Fruit fly (Drosophila melanogaster): ENCODE measurements around the gene Mulk.

The Mulk gene

dm6 chr2L:10269854-10270253 is at the start of gene Mulk:
TSS of gene Mulk (plus strand) at chr2L:10270051.
- TF ChIP-seq h (optimal IDR thresholded peaks at IDR 0.05) (no peak), Sin3A (optimal IDR thresholded peaks at IDR 0.05) (no peak), insv (optimal IDR thresholded peaks at IDR 0.05) (no peak), ttk (optimal IDR thresholded peaks at IDR 0.05) (no peak)

- TF ChIP-seq insv (optimal IDR thresholded peaks at IDR 0.05) (no peak), ttk (optimal IDR thresholded peaks at IDR 0.05) (no peak), h (optimal IDR thresholded peaks at IDR 0.05) (no peak), psq (optimal IDR thresholded peaks at IDR 0.05) (no peak), Myc (optimal IDR thresholded peaks at IDR 0.05) (no peak), Sin3A (optimal IDR thresholded peaks at IDR 0.05) (no peak)
Observed at dm6 chr2L:10220501-10221386, 49.1 kb upstream of the Mulk start, which contains the start of the genes Npc1a and Prosalpha6. TSS of gene Npc1a (minus strand) at chr2L:10221216. TSS of gene Prosalpha6 (plus strand) at chr2L:10221351.

dm6 chr2L:10221387-10221705 is 48.5 kb upstream of the Mulk start:
- TF ChIP-seq ttk (optimal IDR thresholded peaks at IDR 0.05) = no peak
- TF ChIP-seq insv (optimal IDR thresholded peaks at IDR 0.05) = no peak
- no peak for TF ChIP-seq h (optimal IDR thresholded peaks at IDR 0.05)
- TF ChIP-seq psq (optimal IDR thresholded peaks at IDR 0.05) = no peak
- no peak for TF ChIP-seq Sin3A (optimal IDR thresholded peaks at IDR 0.05)
- TF ChIP-seq Myc (optimal IDR thresholded peaks at IDR 0.05) = no peak

- no peak for TF ChIP-seq insv (optimal IDR thresholded peaks at IDR 0.05)
- TF ChIP-seq ttk (optimal IDR thresholded peaks at IDR 0.05) = no peak
- TF ChIP-seq h (optimal IDR thresholded peaks at IDR 0.05) = no peak
- TF ChIP-seq psq (optimal IDR thresholded peaks at IDR 0.05) = no peak
- no peak for TF ChIP-seq Sin3A (optimal IDR thresholded peaks at IDR 0.05)
- no peak for TF ChIP-seq Myc (optimal IDR thresholded peaks at IDR 0.05)
Observed at dm6 chr2L:10222550-10223231, 47.2 kb upstream of the Mulk start, which contains the start of gene Bcs1. TSS of gene Bcs1 (plus strand) at chr2L:10222657.

DNA sequence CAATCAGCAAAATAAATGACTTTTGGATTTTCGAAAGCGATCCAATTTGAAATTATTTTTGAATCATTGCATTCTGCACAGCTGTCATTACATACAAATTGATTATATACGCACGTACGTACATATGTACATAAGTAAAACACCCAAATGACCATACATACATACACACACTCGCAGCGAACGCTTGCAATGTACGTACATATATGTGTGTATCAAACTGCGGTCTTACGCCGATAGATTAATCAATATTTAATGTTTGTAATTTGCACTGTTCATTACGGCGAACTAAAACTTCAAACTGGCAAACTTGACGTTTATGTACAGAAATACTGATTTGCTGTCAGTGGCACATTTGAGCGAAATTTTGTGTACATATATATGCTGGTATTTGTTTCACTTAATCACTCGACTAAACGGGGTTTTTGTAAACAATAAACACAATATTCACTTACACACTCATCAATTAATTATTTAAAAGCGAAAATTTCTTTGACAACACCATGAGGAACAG is 43.6 kb upstream of the Mulk start:
- no peak for TF ChIP-seq insv (optimal IDR thresholded peaks at IDR 0.05)
- TF ChIP-seq Myc (optimal IDR thresholded peaks at IDR 0.05) = no peak
- TF ChIP-seq h (optimal IDR thresholded peaks at IDR 0.05) = no peak
- TF ChIP-seq psq (optimal IDR thresholded peaks at IDR 0.05) = no peak
- no peak for TF ChIP-seq Sin3A (optimal IDR thresholded peaks at IDR 0.05)
- no peak for TF ChIP-seq ttk (optimal IDR thresholded peaks at IDR 0.05)

DNA sequence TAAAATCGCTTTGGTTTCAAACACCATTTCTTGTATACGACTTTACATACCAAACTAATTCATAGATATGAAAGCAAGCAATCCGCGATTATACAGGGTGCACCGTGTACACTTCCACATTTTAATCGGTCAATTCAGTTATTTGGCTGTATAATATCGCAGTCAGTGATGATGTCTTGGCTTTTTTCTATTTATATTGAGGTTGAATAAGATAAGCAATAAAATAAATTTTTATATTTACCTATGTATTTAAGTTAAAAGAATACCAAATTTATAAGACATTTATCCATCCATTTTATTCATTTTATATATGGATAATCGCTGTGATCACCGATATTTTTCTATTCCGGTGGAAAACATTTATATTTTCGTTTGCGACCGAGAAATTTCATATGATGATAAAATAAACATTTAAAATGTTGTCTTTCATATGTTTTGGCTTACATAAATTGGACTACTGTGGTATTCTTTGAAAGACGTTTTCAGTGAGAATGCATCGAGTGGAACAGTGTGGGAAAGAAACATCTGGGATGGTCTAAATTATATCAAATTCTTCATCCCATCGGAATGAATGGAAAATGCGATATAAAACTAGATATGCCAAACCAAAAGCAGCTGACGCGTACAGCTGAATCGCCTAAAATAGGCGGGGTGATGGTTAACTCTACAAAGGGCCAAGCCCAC is 43.0 kb upstream of the Mulk start, which contains the start of gene CG5708:
Gene CG5708 (minus strand): TSS at position 85 of the 684 bp plus-strand sequence.
- TF ChIP-seq h (optimal IDR thresholded peaks at IDR 0.05) (no peak), ttk (optimal IDR thresholded peaks at IDR 0.05) (no peak), Sin3A (optimal IDR thresholded peaks at IDR 0.05) (no peak), Myc (optimal IDR thresholded peaks at IDR 0.05) (no peak), psq (optimal IDR thresholded peaks at IDR 0.05) (no peak), insv (optimal IDR thresholded peaks at IDR 0.05) (no peak)

- TF ChIP-seq Myc (optimal IDR thresholded peaks at IDR 0.05) (no peak), h (optimal IDR thresholded peaks at IDR 0.05) (no peak), ttk (optimal IDR thresholded peaks at IDR 0.05) (no peak), psq (optimal IDR thresholded peaks at IDR 0.05) (no peak), Sin3A (optimal IDR thresholded peaks at IDR 0.05) (no peak), insv (optimal IDR thresholded peaks at IDR 0.05) (no peak)
Observed at dm6 chr2L:10230455-10230854, 39.4 kb upstream of the Mulk start.

dm6 chr2L:10231092-10231494 is 38.8 kb upstream of the Mulk start:
- TF ChIP-seq insv (optimal IDR thresholded peaks at IDR 0.05) (no peak), ttk (optimal IDR thresholded peaks at IDR 0.05) (no peak), Sin3A (optimal IDR thresholded peaks at IDR 0.05) (no peak), psq (optimal IDR thresholded peaks at IDR 0.05) (no peak), h (optimal IDR thresholded peaks at IDR 0.05) (no peak), Myc (optimal IDR thresholded peaks at IDR 0.05) (no peak)

dm6 chr2L:10231510-10231909 is 38.3 kb upstream of the Mulk start, which contains the start of gene ova:
TSS of gene ova (minus strand) at chr2L:10231692.
- TF ChIP-seq ttk (optimal IDR thresholded peaks at IDR 0.05) (no peak), psq (optimal IDR thresholded peaks at IDR 0.05) (no peak), Sin3A (optimal IDR thresholded peaks at IDR 0.05) (no peak), Myc (optimal IDR thresholded peaks at IDR 0.05) (no peak), insv (optimal IDR thresholded peaks at IDR 0.05) (no peak), h (optimal IDR thresholded peaks at IDR 0.05) (no peak)

DNA sequence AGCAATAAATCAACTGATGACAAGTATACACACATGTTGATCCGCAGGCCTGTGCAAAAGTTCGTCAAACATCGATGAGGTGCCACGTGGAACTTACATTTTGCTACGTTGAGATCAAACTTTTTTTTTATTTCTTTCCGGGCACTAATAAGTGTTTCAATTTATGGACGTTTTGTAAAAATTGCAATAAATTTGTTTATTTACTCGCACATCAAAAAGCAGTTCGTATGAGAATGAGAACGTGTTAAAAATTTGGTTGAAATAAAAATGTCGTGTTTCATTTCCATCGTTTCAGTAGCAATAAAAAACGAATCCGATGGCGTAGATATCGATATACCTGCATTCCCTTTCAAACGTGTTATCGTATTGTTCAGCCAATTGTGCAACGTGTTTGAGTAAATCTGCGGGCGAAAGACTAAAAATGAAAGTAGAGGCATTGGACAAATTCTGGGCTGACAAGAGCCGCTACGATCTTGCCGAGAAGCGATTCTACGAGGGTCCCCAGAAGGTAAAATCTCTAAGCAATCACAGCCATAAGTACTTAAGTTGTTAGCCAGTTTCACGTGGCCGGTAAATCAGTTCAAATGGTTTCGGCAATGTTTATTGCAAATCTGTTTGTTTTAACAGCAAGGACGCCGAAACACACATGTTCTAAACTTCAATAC is 37.6 kb upstream of the Mulk start, which contains the start of gene eEF1delta:
Gene eEF1delta (plus strand): TSS at position 356 of the 665 bp plus-strand sequence.
- TF ChIP-seq Sin3A (optimal IDR thresholded peaks at IDR 0.05) (no peak), h (optimal IDR thresholded peaks at IDR 0.05) (no peak), psq (optimal IDR thresholded peaks at IDR 0.05) (no peak), ttk (optimal IDR thresholded peaks at IDR 0.05) (no peak), insv (optimal IDR thresholded peaks at IDR 0.05) (no peak), Myc (optimal IDR thresholded peaks at IDR 0.05) (no peak)

DNA sequence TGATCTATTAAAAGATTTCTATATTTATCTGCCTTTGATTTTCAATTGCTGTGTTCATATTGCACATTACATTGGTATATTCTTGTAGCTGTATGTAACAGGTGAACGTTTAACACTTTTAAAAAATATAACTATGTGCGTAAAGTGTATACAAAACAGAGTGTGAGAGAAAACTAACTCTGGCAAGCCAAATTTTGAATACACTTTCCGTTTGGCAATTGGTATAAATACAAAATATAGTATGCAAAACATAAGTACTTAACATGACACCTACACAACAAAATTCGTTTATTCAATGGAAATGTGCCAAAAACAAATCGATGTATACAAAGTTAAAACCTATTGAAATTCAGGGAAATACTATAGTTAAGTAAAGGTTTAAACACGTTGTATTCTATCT is 37.0 kb upstream of the Mulk start:
- TF ChIP-seq h (optimal IDR thresholded peaks at IDR 0.05) (no peak), insv (optimal IDR thresholded peaks at IDR 0.05) (no peak), Myc (optimal IDR thresholded peaks at IDR 0.05) (no peak), ttk (optimal IDR thresholded peaks at IDR 0.05) (no peak), Sin3A (optimal IDR thresholded peaks at IDR 0.05) (no peak), psq (optimal IDR thresholded peaks at IDR 0.05) (no peak)

Data from Kc167 (cell line).